Fruit fly (Drosophila melanogaster) whole organism, pupa: Measurements from ENCODE around the gene CG5614.

ENCODE experiments used
- CG15710 ChIP-seq: fragments of 200-800 bp; sonication (Bioruptor generic); optimal IDR thresholded peaks from 2 replicates; lab custom pipeline; 2018; ENCODE audit warnings: missing biosample characterization, mild to moderate bottlenecking, missing genetic modification characterization, moderate library complexity
- CG8301 ChIP-seq: fragments of 200-800 bp; sonication (Bioruptor generic); optimal IDR thresholded peaks from 2 replicates; lab custom pipeline; 2018; ENCODE audit warnings: missing biosample characterization, mild to moderate bottlenecking, missing genetic modification characterization
- EcR ChIP-seq: fragments of 200-800 bp; sonication (Bioruptor generic); optimal IDR thresholded peaks from 3 replicates; lab custom pipeline; 2019; ENCODE audit warnings: missing biosample characterization, missing genetic modification characterization, mild to moderate bottlenecking, moderate library complexity, missing genetic modification reagents
- gl ChIP-seq: fragments of 200-800 bp; sonication (Bioruptor generic); optimal IDR thresholded peaks from 2 replicates; lab custom pipeline; 2018; ENCODE audit warnings: missing biosample characterization, mild to moderate bottlenecking, missing genetic modification characterization

DNA sequence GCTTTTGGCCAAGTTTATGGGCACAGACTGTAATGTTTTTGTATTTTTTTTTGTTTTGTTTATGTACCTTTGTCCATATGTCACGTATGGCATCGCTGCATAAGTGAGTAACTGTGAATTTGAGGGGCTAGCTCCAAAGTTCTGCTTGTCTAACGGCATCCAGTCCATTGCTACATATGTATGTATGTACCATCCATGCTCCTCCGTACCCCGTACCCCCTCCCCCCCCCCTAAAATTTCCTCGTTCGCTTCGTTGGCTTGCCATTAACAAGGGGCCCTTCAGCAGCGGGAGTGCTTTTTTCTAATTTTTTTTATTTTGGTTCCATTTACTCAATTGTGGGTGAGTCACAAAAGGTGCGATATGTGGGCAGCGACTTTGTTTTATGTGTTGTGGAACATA is 34.5 kb downstream of the CG5614 start:
- no peak for TF ChIP-seq EcR (GFP tag; lab: Kevin White, UChicago)
- TF ChIP-seq CG15710 (tag; lab: Kevin White, UChicago): no peak
- TF ChIP-seq CG8301 (tag; lab: Kevin White, UChicago): no peak
- no peak for TF ChIP-seq gl
